Worm (Caenorhabditis elegans): ENCODE measurements around the gene clec-1.
A peak's percentile ranks its signal among the peaks of the same experiment; 100 is the strongest.

The clec-1 gene

DNA sequence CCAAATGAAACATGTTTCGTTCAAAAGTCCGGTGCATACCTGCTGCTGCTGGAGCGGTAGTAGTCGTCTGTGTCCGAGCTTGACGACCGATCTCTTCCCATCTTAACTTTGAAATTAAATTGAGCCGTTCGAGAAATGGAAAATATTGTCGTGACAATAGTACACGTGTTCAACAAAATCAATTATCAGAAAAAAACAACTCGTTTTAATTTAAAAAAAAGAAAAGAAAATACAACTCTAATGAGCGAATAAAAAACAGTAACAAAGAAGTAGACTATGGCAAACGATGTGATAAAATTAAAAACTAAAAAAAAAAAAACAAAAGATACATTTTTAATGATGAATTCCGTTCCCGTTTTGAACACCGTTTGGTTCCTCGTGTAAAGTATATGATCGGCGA is 17.4 kb upstream of the clec-1 start, which contains the start of gene prp-39:
TSS of gene prp-39 (minus strand) at position 101 of the 400 bp plus-strand sequence.
- TF ChIP-seq ztf-18 (tag; optimal IDR thresholded peaks at IDR 0.05) (no peak), B0336.3 (GFP tag; IDR thresholded peaks at IDR 0.05) (0 out of 2 replicates have a peak, but pooled peaks have one; percentile 32), Y53G8AR.9 (GFP tag; conservative IDR thresholded peaks at IDR 0.05) (peak; percentile 22; the same call in 1 of the 2 replicates)

DNA sequence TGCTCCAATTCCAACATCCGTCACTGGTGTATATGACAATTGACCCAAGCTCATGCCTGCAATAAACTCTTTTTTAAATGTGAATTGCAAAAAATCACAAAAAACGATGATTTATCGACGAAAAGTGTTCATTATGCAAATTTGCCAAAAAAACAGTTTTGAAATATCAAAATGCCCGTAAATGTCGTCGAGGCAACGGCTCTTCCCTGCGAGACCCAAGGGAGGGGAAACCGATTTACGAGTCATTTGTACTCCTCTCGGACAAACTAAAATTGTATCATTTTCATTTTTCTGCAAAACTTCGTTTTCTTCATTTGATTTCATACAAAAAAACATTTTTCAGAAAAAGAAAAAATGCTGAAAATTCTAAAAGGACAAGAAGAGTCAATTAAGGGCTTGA is 15.4 kb upstream of the clec-1 start, which contains the start of the genes hmgs-1 and F25B4.4:
TSS of gene hmgs-1 (minus strand) at position 56 of the 400 bp plus-strand sequence.
TSS of gene F25B4.4 (plus strand) at position 340 of the 400 bp plus-strand sequence.
- TF ChIP-seq F23B12.7 (tag; optimal IDR thresholded peaks at IDR 0.05; ENCODE audit: insufficient read depth): peak; percentile 83
- peak; percentile 8 for TF ChIP-seq madf-10 (tag; optimal IDR thresholded peaks at IDR 0.05)
- TF ChIP-seq rcor-1 (GFP tag; IDR thresholded peaks at IDR 0.05): peak; percentile 78
- peak; percentile 66 for TF ChIP-seq tbp1 (GFP tag; optimal IDR thresholded peaks at IDR 0.05)
- no peak for TF ChIP-seq B0261.1 (tag; optimal IDR thresholded peaks at IDR 0.05)
- TF ChIP-seq ztf-28 (GFP tag; IDR thresholded peaks at IDR 0.05): 0 out of 2 replicates have a peak, but pooled peaks have one; percentile 54
- no peak for TF ChIP-seq egl-44 (GFP tag; IDR thresholded peaks at IDR 0.05)
- TF ChIP-seq cebp-1 (GFP tag; IDR thresholded peaks at IDR 0.05): peak; percentile 58; the same call in 1 of the 2 replicates
- TF ChIP-seq cebp-1 (tag; optimal IDR thresholded peaks at IDR 0.05): peak; percentile 84
- peak; percentile 6 for TF ChIP-seq nhr-80 (tag; optimal IDR thresholded peaks at IDR 0.05)
- TF ChIP-seq hsf-1 (GFP tag; IDR thresholded peaks at IDR 0.05): peak; percentile 27; the same call in 1 of the 2 replicates
- TF ChIP-seq F33H1.4 (GFP tag; IDR thresholded peaks at IDR 0.05): peak; percentile 98
- peak; percentile 47; the same call in 1 of the 2 replicates for TF ChIP-seq hmg-20 (GFP tag; IDR thresholded peaks at IDR 0.05)
- TF ChIP-seq let-607 (tag; optimal IDR thresholded peaks at IDR 0.05): peak in 1 of 2 experiments; percentile 10
- TF ChIP-seq B0035.1 (tag; optimal IDR thresholded peaks at IDR 0.05): no peak
- peak; percentile 22 for TF ChIP-seq him-1 (tag; optimal IDR thresholded peaks at IDR 0.05)
- no peak for TF ChIP-seq nfya-1 (tag; optimal IDR thresholded peaks at IDR 0.05; ENCODE audit: borderline replicate concordance, insufficient read depth)
- TF ChIP-seq snpc-3.4 (tag; optimal IDR thresholded peaks at IDR 0.05): peak; percentile 51
- TF ChIP-seq attf-3 (GFP tag; conservative IDR thresholded peaks at IDR 0.05): peak; percentile 64; the same call in 1 of the 2 replicates
- TF ChIP-seq dox-1 (GFP tag; IDR thresholded peaks at IDR 0.05): peak; percentile 85
- TF ChIP-seq gei-17 (GFP tag; optimal IDR thresholded peaks at IDR 0.05): peak; percentile 23
- no peak; the same call in 1 of the 2 replicates for TF ChIP-seq lir-1 (GFP tag; conservative IDR thresholded peaks at IDR 0.05)
- no peak for TF ChIP-seq ama-1 (optimal IDR thresholded peaks at IDR 0.05)
- peak in 1 of 2 experiments; percentile 63 for TF ChIP-seq ama-1 (GFP tag; optimal IDR thresholded peaks at IDR 0.05)
- TF ChIP-seq ceh-91 (GFP tag; IDR thresholded peaks at IDR 0.05): peak; percentile 75
- 0 out of 2 replicates have a peak, but pooled peaks have one; percentile 30 for TF ChIP-seq madf-3 (GFP tag; IDR thresholded peaks at IDR 0.05)
- peak in 2 of 3 experiments; percentile 39 to 85 for TF ChIP-seq lin-35 (GFP tag; optimal IDR thresholded peaks at IDR 0.05)
- no peak for TF ChIP-seq F57C9.4 (tag; optimal IDR thresholded peaks at IDR 0.05)
- peak; percentile 88 for TF ChIP-seq K12H6.12 (tag; optimal IDR thresholded peaks at IDR 0.05)
- peak; percentile 85 for TF ChIP-seq lin-54 (GFP tag; optimal IDR thresholded peaks at IDR 0.05)
- TF ChIP-seq K11D2.4 (GFP tag; IDR thresholded peaks at IDR 0.05): no peak
- TF ChIP-seq lin-40 (tag; optimal IDR thresholded peaks at IDR 0.05): peak; percentile 84
- TF ChIP-seq pha-4 (tag; optimal IDR thresholded peaks at IDR 0.05): peak; percentile 68
- TF ChIP-seq nhr-179 (tag; optimal IDR thresholded peaks at IDR 0.05): no peak
- TF ChIP-seq T26A5.8 (tag; optimal IDR thresholded peaks at IDR 0.05): no peak
- peak; percentile 55 for TF ChIP-seq hmg-1.2 (GFP tag; IDR thresholded peaks at IDR 0.05)
- peak; percentile 50; the same call in 1 of the 2 replicates for TF ChIP-seq C06A6.2 (GFP tag; conservative IDR thresholded peaks at IDR 0.05)
- peak; percentile 73 for TF ChIP-seq ceh-27 (GFP tag; optimal IDR thresholded peaks at IDR 0.05)
- peak; percentile 30 for TF ChIP-seq unc-130 (GFP tag; optimal IDR thresholded peaks at IDR 0.05)
- peak; percentile 68 for TF ChIP-seq D2030.7 (GFP tag; IDR thresholded peaks at IDR 0.05)
- no peak for TF ChIP-seq ceh-58 (GFP tag; IDR thresholded peaks at IDR 0.05)
- peak; percentile 28; the same call in 1 of the 2 replicates for TF ChIP-seq B0336.3 (GFP tag; IDR thresholded peaks at IDR 0.05)
- peak; percentile 77 for TF ChIP-seq tlf-1 (GFP tag; optimal IDR thresholded peaks at IDR 0.05)
- TF ChIP-seq Y67H2A.10 (GFP tag; conservative IDR thresholded peaks at IDR 0.05): no peak

Data from whole organism, young adult.